Fruit fly (Drosophila melanogaster) Kc167 (cell line): ENCODE measurements around the gene CG5880.

Experiments
- h ChIP-seq: fragments of >200 bp; optimal IDR thresholded peaks from 3 replicates; lab custom pipeline; 2018; ENCODE audit warnings: missing external identifiers
- psq ChIP-seq: fragments of >200 bp; optimal IDR thresholded peaks from 2 replicates; lab custom pipeline; 2017; ENCODE audit warnings: missing external identifiers
- ttk ChIP-seq: sonication (Bioruptor generic); optimal IDR thresholded peaks from 2 replicates; lab custom pipeline; 2017; ENCODE audit warnings: missing external identifiers

DNA sequence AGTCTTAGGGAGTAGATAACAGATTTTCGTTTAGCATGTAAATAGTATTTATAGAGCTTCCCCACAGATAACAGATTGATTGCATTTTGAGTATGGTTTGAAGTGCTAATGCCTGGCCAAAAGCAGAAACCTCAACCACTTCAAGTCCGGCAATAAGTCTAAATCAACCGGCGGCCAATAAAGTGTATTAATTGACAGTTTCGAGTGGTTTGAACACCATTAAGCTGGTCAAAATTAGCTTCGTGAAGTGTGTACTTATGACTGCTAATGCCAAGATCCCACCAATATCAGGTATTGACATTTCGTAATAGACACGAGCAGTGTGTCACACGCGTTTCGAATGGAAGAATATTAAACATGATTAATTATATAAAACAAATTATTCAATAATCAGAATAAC, 11.1 kb upstream of the CG5880 start:
- TF ChIP-seq psq (lab: Kevin White, UChicago) (no peak), h (lab: Kevin White, UChicago) (no peak), ttk (no peak)
